Worm (Caenorhabditis elegans) whole organism, mixed stage, embryonic: ENCODE measurements around the gene T05C1.3.

ENCODE experiments used
- M03D4.4 ChIP-seq: sonication (generic microtip); optimal IDR thresholded peaks from 2 replicates; lab custom pipeline; 2017; ENCODE audit warnings: mild to moderate bottlenecking, missing genetic modification characterization, missing compliant biosample characterization
- bed-3 ChIP-seq: fragments of 200-800 bp; sonication (Bioruptor generic); optimal IDR thresholded peaks from 3 replicates; lab custom pipeline; 2018; ENCODE audit warnings: mild to moderate bottlenecking, missing genetic modification characterization, moderate library complexity, missing compliant biosample characterization
- blmp-1 ChIP-seq: fragments of 150-350 bp; optimal IDR thresholded peaks from 2 replicates; lab custom pipeline; 2014; ENCODE audit warnings: missing biosample characterization, missing genetic modification characterization
- ceh-39 ChIP-seq: fragments of 150-350 bp; optimal IDR thresholded peaks from 2 replicates; lab custom pipeline; 2014; ENCODE audit warnings: missing biosample characterization, missing genetic modification characterization
- ceh-43 ChIP-seq: fragments of 200-800 bp; sonication (Bioruptor generic); optimal IDR thresholded peaks from 2 replicates; lab custom pipeline; 2018; ENCODE audit warnings: mild to moderate bottlenecking, missing genetic modification characterization, moderate library complexity, missing compliant biosample characterization
- ces-1 ChIP-seq: fragments of 150-350 bp; optimal IDR thresholded peaks from 2 replicates; lab custom pipeline; 2014; ENCODE audit warnings: missing biosample characterization, missing genetic modification reagents, missing genetic modification characterization
- cnd-1 ChIP-seq: fragments of 200-800 bp; sonication (Bioruptor generic); optimal IDR thresholded peaks from 2 replicates; lab custom pipeline; 2018; ENCODE audit warnings: mild to moderate bottlenecking, missing genetic modification characterization, missing compliant biosample characterization
- drap-1 ChIP-seq: fragments of 200-800 bp; sonication (Bioruptor generic); optimal IDR thresholded peaks from 3 replicates; lab custom pipeline; 2018; ENCODE audit warnings: mild to moderate bottlenecking, missing genetic modification characterization, missing compliant biosample characterization
- elt-1 ChIP-seq: sonication (generic microtip); optimal IDR thresholded peaks from 2 replicates; lab custom pipeline; 2017; ENCODE audit warnings: missing genetic modification characterization, mild to moderate bottlenecking, missing compliant biosample characterization, antibody characterized with exemption, moderate library complexity, borderline replicate concordance; ENCODE audit not compliant: insufficient read depth
- elt-3 ChIP-seq: fragments of 150-350 bp; optimal IDR thresholded peaks from 2 replicates; lab custom pipeline; 2014; ENCODE audit warnings: missing biosample characterization, missing genetic modification characterization
- flh-1 ChIP-seq: fragments of 200-800 bp; sonication (Bioruptor generic); optimal IDR thresholded peaks from 2 replicates; lab custom pipeline; 2018; ENCODE audit warnings: mild to moderate bottlenecking, missing genetic modification characterization, moderate library complexity, missing compliant biosample characterization
- hlh-1 ChIP-seq: fragments of 150-350 bp; optimal IDR thresholded peaks from 2 replicates; lab custom pipeline; 2014; ENCODE audit warnings: missing biosample characterization, missing genetic modification reagents, missing genetic modification characterization
- lin-13 ChIP-seq: fragments of 150-350 bp; optimal IDR thresholded peaks from 2 replicates; lab custom pipeline; 2014; ENCODE audit warnings: missing biosample characterization, missing genetic modification characterization
- lin-32 ChIP-seq: fragments of 200-800 bp; sonication (Bioruptor generic); optimal IDR thresholded peaks from 2 replicates; lab custom pipeline; 2018; ENCODE audit warnings: mild to moderate bottlenecking, missing genetic modification characterization, missing compliant biosample characterization
- lsy-2 ChIP-seq: fragments of 150-350 bp; optimal IDR thresholded peaks from 2 replicates; lab custom pipeline; 2014; ENCODE audit warnings: missing biosample characterization, missing genetic modification characterization
- mab-5 ChIP-seq: fragments of 150-350 bp; optimal IDR thresholded peaks from 2 replicates; lab custom pipeline; 2014; ENCODE audit warnings: missing biosample characterization, missing genetic modification characterization
- mep-1 ChIP-seq: fragments of 150-350 bp; optimal IDR thresholded peaks from 2 replicates; lab custom pipeline; 2017; ENCODE audit warnings: missing biosample characterization, missing genetic modification reagents, missing genetic modification characterization, inconsistent platforms
- mls-2 ChIP-seq: sonication (generic microtip); optimal IDR thresholded peaks from 2 replicates; lab custom pipeline; 2016; ENCODE audit warnings: mild to moderate bottlenecking, missing genetic modification characterization, moderate library complexity, missing compliant biosample characterization
- nhr-12 ChIP-seq: fragments of 150-350 bp; optimal IDR thresholded peaks from 2 replicates; lab custom pipeline; 2014; ENCODE audit warnings: missing biosample characterization, missing genetic modification characterization
- nhr-28 ChIP-seq: fragments of 150-350 bp; optimal IDR thresholded peaks from 2 replicates; lab custom pipeline; 2014; ENCODE audit warnings: missing biosample characterization, missing genetic modification characterization
- nhr-76 ChIP-seq: sonication (generic microtip); optimal IDR thresholded peaks from 2 replicates; lab custom pipeline; 2017; ENCODE audit warnings: missing biosample characterization, missing genetic modification characterization
- pha-4 ChIP-seq: fragments of 150-350 bp; optimal IDR thresholded peaks from 2 replicates; lab custom pipeline; 2018; ENCODE audit warnings: missing biosample characterization, missing genetic modification reagents, missing genetic modification characterization
- sem-2 ChIP-seq: fragments of 200-800 bp; sonication (Bioruptor generic); optimal IDR thresholded peaks from 2 replicates; lab custom pipeline; 2018; ENCODE audit warnings: mild to moderate bottlenecking, missing genetic modification characterization, missing compliant biosample characterization
- snpc-4 ChIP-seq: fragments of 150-350 bp; optimal IDR thresholded peaks from 2 replicates; lab custom pipeline; 2014; ENCODE audit warnings: missing biosample characterization, missing genetic modification characterization
- tbx-8 ChIP-seq: fragments of 200-800 bp; sonication (Bioruptor generic); optimal IDR thresholded peaks from 2 replicates; lab custom pipeline; 2018; ENCODE audit warnings: mild to moderate bottlenecking, missing genetic modification characterization, moderate library complexity, missing compliant biosample characterization
- unc-39 ChIP-seq: fragments of 150-350 bp; optimal IDR thresholded peaks from 2 replicates; lab custom pipeline; 2014; ENCODE audit warnings: missing biosample characterization, missing genetic modification characterization
- unc-62 ChIP-seq: fragments of 150-350 bp; optimal IDR thresholded peaks from 2 replicates; lab custom pipeline; 2014; ENCODE audit warnings: missing biosample characterization, missing genetic modification reagents, missing genetic modification characterization
- zip-8 ChIP-seq: fragments of 150-350 bp; optimal IDR thresholded peaks from 2 replicates; lab custom pipeline; 2014; ENCODE audit warnings: missing biosample characterization, missing genetic modification characterization
- ztf-11 ChIP-seq: fragments of 150-350 bp; optimal IDR thresholded peaks from 2 replicates; lab custom pipeline; 2014; ENCODE audit warnings: missing biosample characterization, missing genetic modification characterization

The T05C1.3 gene

ce11 chrII:4468897-4469459 lies 20.2 kb downstream of the T05C1.3 start:
- TF ChIP-seq sem-2 (GFP tag; lab: Kevin White, UChicago) (no peak), unc-39 (tag; lab: Kevin White, UChicago) (no peak), lin-13 (tag; lab: Kevin White, UChicago) (no peak), snpc-4 (tag; lab: Kevin White, UChicago) (no peak)

ce11 chrII:4467869-4468268 lies 21.3 kb downstream of the T05C1.3 start, which contains the start of gene W06B4.2:
W06B4.2 (plus strand) TSS chrII:4468169.
- TF ChIP-seq nhr-12 (tag; lab: Kevin White, UChicago) (no peak), elt-3 (tag; lab: Kevin White, UChicago) (no peak), lin-13 (tag; lab: Kevin White, UChicago) (no peak), blmp-1 (no peak), tbx-8 (GFP tag; lab: Kevin White, UChicago) (no peak), pha-4 (tag; lab: Kevin White, UChicago) (no peak), mep-1 (tag; lab: Kevin White, UChicago) (no peak), nhr-28 (tag; lab: Kevin White, UChicago) (no peak), lsy-2 (tag; lab: Kevin White, UChicago) (no peak), flh-1 (no peak)
- TF ChIP-seq, all 35 proteins: peak for 0

- no peak for TF ChIP-seq lin-13 (tag; lab: Kevin White, UChicago)
- no peak for TF ChIP-seq snpc-4 (tag; lab: Kevin White, UChicago)
- TF ChIP-seq ceh-43 (GFP tag; lab: Kevin White, UChicago), result no peak
- TF ChIP-seq ceh-39 (tag; lab: Kevin White, UChicago), result no peak
- TF ChIP-seq mls-2, result no peak
- TF ChIP-seq mep-1 (tag; lab: Kevin White, UChicago), result no peak
- TF ChIP-seq unc-62, result no peak
- no peak for TF ChIP-seq cnd-1 (tag; lab: Kevin White, UChicago)
- no peak for TF ChIP-seq elt-1 (tag; lab: Kevin White, UChicago)
- TF ChIP-seq zip-8 (tag; lab: Kevin White, UChicago), result no peak
- TF ChIP-seq mab-5 (tag; lab: Kevin White, UChicago), result no peak
- TF ChIP-seq lin-32, result no peak
- TF ChIP-seq M03D4.4 (tag; lab: Kevin White, UChicago), result no peak
- no peak for TF ChIP-seq drap-1 (GFP tag; lab: Kevin White, UChicago)
- TF ChIP-seq ztf-11 (tag; lab: Kevin White, UChicago), result no peak
- no peak for TF ChIP-seq blmp-1
- no peak for TF ChIP-seq nhr-76 (tag; lab: Kevin White, UChicago)
- no peak for TF ChIP-seq bed-3 (GFP tag; lab: Kevin White, UChicago)
These were observed 26.3 kb downstream of the T05C1.3 start for ce11 chrII:4462842-4463241.

ce11 chrII:4460851-4461250 lies 28.3 kb downstream of the T05C1.3 start, which contains the start of the genes T12C9.7 and vps-18:
T12C9.7 (minus strand) TSS chrII:4460951.
vps-18 (plus strand) TSS chrII:4461130.
- TF ChIP-seq hlh-1 (tag; lab: Kevin White, UChicago) (no peak), M03D4.4 (tag; lab: Kevin White, UChicago) (no peak), ces-1 (GFP tag; lab: Kevin White, UChicago) (no peak), mls-2 (no peak), bed-3 (GFP tag; lab: Kevin White, UChicago) (no peak), lin-32 (no peak)

- no peak for TF ChIP-seq hlh-1 (tag; lab: Kevin White, UChicago)
- TF ChIP-seq sem-2 (GFP tag; lab: Kevin White, UChicago), result no peak
- TF ChIP-seq lsy-2 (tag; lab: Kevin White, UChicago), result no peak
- TF ChIP-seq bed-3 (GFP tag; lab: Kevin White, UChicago), result no peak
These were observed 28.9 kb downstream of the T05C1.3 start for ce11 chrII:4460297-4460696.

ce11 chrII:4456024-4456423 lies 33.2 kb downstream of the T05C1.3 start:
- TF ChIP-seq ces-1 (GFP tag; lab: Kevin White, UChicago) (peak; percentile 45), pha-4 (tag; lab: Kevin White, UChicago) (no peak)
